Worm (Caenorhabditis elegans): ENCODE results near the gene ttr-9.
A peak's percentile ranks its signal among the peaks of the same experiment; 100 is the strongest.

ttr-9 gene

ce11 chrIV:9518608-9519007, 12.5 kb upstream of the ttr-9 start, which contains the start of gene nlp-35:
nlp-35 (minus strand) TSS chrIV:9518926.
- TF ChIP-seq elt-2 (tag; optimal IDR thresholded peaks at IDR 0.05) (no peak), elt-3 (tag; optimal IDR thresholded peaks at IDR 0.05) (no peak), ztf-11 (tag; optimal IDR thresholded peaks at IDR 0.05) (no peak), ztf-4 (tag; optimal IDR thresholded peaks at IDR 0.05) (no peak), unc-39 (tag; optimal IDR thresholded peaks at IDR 0.05) (no peak), nhr-23 (tag; optimal IDR thresholded peaks at IDR 0.05) (no peak), ZK546.5 (tag; optimal IDR thresholded peaks at IDR 0.05) (no peak), nhr-43 (tag; optimal IDR thresholded peaks at IDR 0.05; ENCODE audit: poor library complexity, severe bottlenecking) (no peak), tbx-2 (tag; optimal IDR thresholded peaks at IDR 0.05) (no peak), eor-1 (tag; optimal IDR thresholded peaks at IDR 0.05) (no peak), nhr-67 (tag; optimal IDR thresholded peaks at IDR 0.05) (no peak), egl-27 (tag; optimal IDR thresholded peaks at IDR 0.05) (no peak), nhr-11 (tag; optimal IDR thresholded peaks at IDR 0.05) (no peak), ceh-28 (tag; optimal IDR thresholded peaks at IDR 0.05) (no peak), lin-15B (tag; optimal IDR thresholded peaks at IDR 0.05) (no peak), pha-4 (tag; optimal IDR thresholded peaks at IDR 0.05) (no peak)

- TF ChIP-seq nhr-23 (tag; optimal IDR thresholded peaks at IDR 0.05) = peak; percentile 52
- peak; percentile 58 for TF ChIP-seq elt-2 (tag; optimal IDR thresholded peaks at IDR 0.05)
- TF ChIP-seq ceh-16 (tag; optimal IDR thresholded peaks at IDR 0.05) = no peak
- TF ChIP-seq nhr-43 (tag; optimal IDR thresholded peaks at IDR 0.05; ENCODE audit: poor library complexity, severe bottlenecking) = peak; percentile 47
- TF ChIP-seq nfya-1 (tag; optimal IDR thresholded peaks at IDR 0.05; ENCODE audit: insufficient read depth) = peak; percentile 34
- peak; percentile 36 for TF ChIP-seq pqm-1 (tag; optimal IDR thresholded peaks at IDR 0.05)
- no peak for TF ChIP-seq lsy-12 (tag; optimal IDR thresholded peaks at IDR 0.05)
These were observed 10.7 kb upstream of the ttr-9 start, which contains the start of gene C33A12.19 for ce11 chrIV:9516831-9517230. C33A12.19 (plus strand) TSS chrIV:9516999.

ce11 chrIV:9514132-9514531, 8.0 kb upstream of the ttr-9 start:
- TF ChIP-seq hmg-11 (tag; optimal IDR thresholded peaks at IDR 0.05) = no peak
- TF ChIP-seq elt-3 (tag; optimal IDR thresholded peaks at IDR 0.05) = no peak
- TF ChIP-seq elt-2 (tag; optimal IDR thresholded peaks at IDR 0.05) = peak; percentile 46
- peak; percentile 34 for TF ChIP-seq pqm-1 (tag; optimal IDR thresholded peaks at IDR 0.05)

- TF ChIP-seq nfya-1 (tag; optimal IDR thresholded peaks at IDR 0.05; ENCODE audit: insufficient read depth) = peak; percentile 10
- TF ChIP-seq mml-1 (tag; optimal IDR thresholded peaks at IDR 0.05) = no peak
- TF ChIP-seq snpc-4 (tag; optimal IDR thresholded peaks at IDR 0.05) = peak; percentile 60
- no peak for TF ChIP-seq lin-15B (tag; optimal IDR thresholded peaks at IDR 0.05)
- TF ChIP-seq tbx-2 (tag; optimal IDR thresholded peaks at IDR 0.05) = no peak
- no peak for TF ChIP-seq elt-1 (tag; optimal IDR thresholded peaks at IDR 0.05)
- no peak for TF ChIP-seq nhr-67 (tag; optimal IDR thresholded peaks at IDR 0.05)
- no peak for TF ChIP-seq skn-1 (tag; optimal IDR thresholded peaks at IDR 0.05)
- no peak for TF ChIP-seq ceh-82 (tag; optimal IDR thresholded peaks at IDR 0.05)
- TF ChIP-seq pha-4 (tag; optimal IDR thresholded peaks at IDR 0.05) = peak; percentile 79
- no peak for TF ChIP-seq eor-1 (tag; optimal IDR thresholded peaks at IDR 0.05)
- no peak for TF ChIP-seq ceh-9 (tag; optimal IDR thresholded peaks at IDR 0.05)
- no peak for TF ChIP-seq mdl-1 (tag; optimal IDR thresholded peaks at IDR 0.05)
- no peak for TF ChIP-seq fkh-2 (tag; optimal IDR thresholded peaks at IDR 0.05)
- TF ChIP-seq egl-5 (tag; optimal IDR thresholded peaks at IDR 0.05) = no peak
- no peak for TF ChIP-seq fos-1 (tag; optimal IDR thresholded peaks at IDR 0.05)
- peak; percentile 78 for TF ChIP-seq elt-2 (tag; optimal IDR thresholded peaks at IDR 0.05)
- peak; percentile 57 for TF ChIP-seq pqm-1 (tag; optimal IDR thresholded peaks at IDR 0.05)
- peak; percentile 31 for TF ChIP-seq ama-1 (optimal IDR thresholded peaks at IDR 0.05)
- TF ChIP-seq sea-2 (GFP tag; optimal IDR thresholded peaks at IDR 0.05) = no peak
- TF ChIP-seq unc-62 (GFP tag; optimal IDR thresholded peaks at IDR 0.05) = no peak
- TF ChIP-seq ztf-11 (tag; optimal IDR thresholded peaks at IDR 0.05) = no peak
- TF ChIP-seq ceh-28 (tag; optimal IDR thresholded peaks at IDR 0.05) = peak; percentile 45
- TF ChIP-seq lin-39 (tag; optimal IDR thresholded peaks at IDR 0.05) = peak; percentile 39
- peak; percentile 39 for TF ChIP-seq hmg-11 (tag; optimal IDR thresholded peaks at IDR 0.05)
- no peak for TF ChIP-seq zag-1 (tag; optimal IDR thresholded peaks at IDR 0.05)
- no peak for TF ChIP-seq ztf-4 (tag; optimal IDR thresholded peaks at IDR 0.05)
- TF ChIP-seq nhr-237 (tag; optimal IDR thresholded peaks at IDR 0.05) = no peak
- peak; percentile 59 for TF ChIP-seq nhr-25 (tag; optimal IDR thresholded peaks at IDR 0.05)
- TF ChIP-seq nhr-28 (tag; optimal IDR thresholded peaks at IDR 0.05) = no peak
- TF ChIP-seq nhr-11 (tag; optimal IDR thresholded peaks at IDR 0.05) = no peak
- no peak for TF ChIP-seq nhr-77 (tag; optimal IDR thresholded peaks at IDR 0.05)
- TF ChIP-seq lsy-12 (tag; optimal IDR thresholded peaks at IDR 0.05) = no peak
- no peak for TF ChIP-seq daf-12 (tag; optimal IDR thresholded peaks at IDR 0.05)
- no peak for TF ChIP-seq elt-3 (tag; optimal IDR thresholded peaks at IDR 0.05)
- no peak for TF ChIP-seq ZK546.5 (tag; optimal IDR thresholded peaks at IDR 0.05)
- TF ChIP-seq fkh-10 (GFP tag; optimal IDR thresholded peaks at IDR 0.05) = no peak
- TF ChIP-seq nhr-23 (tag; optimal IDR thresholded peaks at IDR 0.05) = peak; percentile 64
- TF ChIP-seq nhr-43 (tag; optimal IDR thresholded peaks at IDR 0.05; ENCODE audit: poor library complexity, severe bottlenecking) = peak; percentile 64
- no peak for TF ChIP-seq nhr-76 (tag; optimal IDR thresholded peaks at IDR 0.05)
These were observed 7.2 kb upstream of the ttr-9 start for ce11 chrIV:9513360-9513777.
